Worm (Caenorhabditis elegans) whole organism, L1 larva: ENCODE results near the gene C34F6.9.

Experiments used
- C16A3.4 ChIP-seq: fragments of 150-350 bp; optimal IDR thresholded peaks from 2 replicates; lab custom pipeline; 2014; ENCODE audit warnings: missing biosample characterization, missing genetic modification characterization
- C34B4.2 ChIP-seq: sonication (generic microtip); optimal IDR thresholded peaks from 2 replicates; lab custom pipeline; 2017; ENCODE audit warnings: mild to moderate bottlenecking, missing genetic modification characterization, missing compliant biosample characterization
- alr-1 ChIP-seq: fragments of 200-800 bp; sonication (Bioruptor generic); optimal IDR thresholded peaks from 2 replicates; lab custom pipeline; 2018; ENCODE audit warnings: borderline replicate concordance, mild to moderate bottlenecking, missing genetic modification characterization, missing compliant biosample characterization
- aly-2 ChIP-seq: fragments of 150-350 bp; optimal IDR thresholded peaks from 2 replicates; lab custom pipeline; 2014; ENCODE audit warnings: missing biosample characterization, missing genetic modification characterization
- blmp-1 ChIP-seq: fragments of 150-350 bp; optimal IDR thresholded peaks from 2 replicates; lab custom pipeline; 2014; ENCODE audit warnings: missing biosample characterization, missing genetic modification characterization
- ceh-63 ChIP-seq: fragments of 200-800 bp; sonication (Bioruptor generic); optimal IDR thresholded peaks from 2 replicates; lab custom pipeline; 2018; ENCODE audit warnings: mild to moderate bottlenecking, missing genetic modification characterization, missing compliant biosample characterization
- ceh-88 ChIP-seq: fragments of 200-800 bp; sonication (Bioruptor generic); IDR thresholded peaks from 2 replicates; pipeline ENCODE4 v1.3.6; 2022; ENCODE audit warnings: missing genetic modification characterization, missing compliant biosample characterization
- ceh-90 ChIP-seq: sonication (generic microtip); optimal IDR thresholded peaks from 2 replicates; lab custom pipeline; 2016; ENCODE audit warnings: missing genetic modification characterization, missing compliant biosample characterization
- ces-1 ChIP-seq: fragments of 150-350 bp; optimal IDR thresholded peaks from 2 replicates; lab custom pipeline; 2014; ENCODE audit warnings: missing biosample characterization, missing genetic modification reagents, missing genetic modification characterization
- dpl-1 ChIP-seq, 3 experiments: fragments of 150-350 bp in 2 of 3; sonication (generic microtip) in 1 of 3; optimal IDR thresholded peaks; 2 replicates each; lab custom pipeline; 2014 to 2017; ENCODE audit warnings: missing biosample characterization in 3 of 3, missing genetic modification characterization in 3 of 3, missing genetic modification reagents in 3 of 3
- dsc-1 ChIP-seq: sonication (generic microtip); optimal IDR thresholded peaks from 2 replicates; lab custom pipeline; 2016; ENCODE audit warnings: mild to moderate bottlenecking, missing genetic modification characterization, missing compliant biosample characterization
- efl-1 ChIP-seq, 4 experiments: fragments of 150-350 bp; optimal IDR thresholded peaks in 3 of 4; peaks in 1 of 4; 1 replicate in 1 of 4; 2 replicates in 3 of 4; lab custom pipeline; 2014; ENCODE audit warnings: missing biosample characterization in 2 of 4, missing genetic modification characterization in 2 of 4, missing genetic modification reagents in 2 of 4
- egl-13 ChIP-seq: sonication (generic microtip); optimal IDR thresholded peaks from 2 replicates; lab custom pipeline; 2016; ENCODE audit warnings: missing genotype, missing genetic modification reagents, missing genetic modification characterization, missing compliant biosample characterization
- elt-2 ChIP-seq: sonication (generic microtip); optimal IDR thresholded peaks from 2 replicates; lab custom pipeline; 2016; ENCODE audit warnings: missing genetic modification characterization, mild to moderate bottlenecking, inconsistent platforms, missing compliant biosample characterization, missing genetic modification reagents
- elt-3 ChIP-seq, 6 experiments: fragments of 150-350 bp in 1 of 6; sonication (generic microtip); optimal IDR thresholded peaks; 2 replicates each; lab custom pipeline; 2017 to 2018; ENCODE audit warnings: missing biosample characterization in 6 of 6, missing genetic modification characterization in 6 of 6, inconsistent platforms in 1 of 6
- ets-5 ChIP-seq: fragments of 200-800 bp; sonication (Bioruptor generic); IDR thresholded peaks from 2 replicates; pipeline ENCODE4 v1.3.6; 2022; ENCODE audit warnings: missing genetic modification characterization, missing compliant biosample characterization
- fkh-8 ChIP-seq: sonication (generic microtip); optimal IDR thresholded peaks from 2 replicates; lab custom pipeline; 2016; ENCODE audit warnings: mild to moderate bottlenecking, missing genetic modification characterization, missing compliant biosample characterization
- grh-1 ChIP-seq: fragments of 200-800 bp; sonication (Bioruptor generic); IDR thresholded peaks from 2 replicates; pipeline ENCODE4 v1.3.6; 2022; ENCODE audit warnings: missing genetic modification reagents, missing genetic modification characterization, missing compliant biosample characterization
- jun-1 ChIP-seq: fragments of 150-350 bp; optimal IDR thresholded peaks from 2 replicates; lab custom pipeline; 2014; ENCODE audit warnings: missing biosample characterization, missing genetic modification reagents, missing genetic modification characterization
- lin-13 ChIP-seq: fragments of 150-350 bp; optimal IDR thresholded peaks from 2 replicates; lab custom pipeline; 2014; ENCODE audit warnings: missing biosample characterization, missing genetic modification reagents, missing genetic modification characterization
- lin-14 ChIP-seq: fragments of 200-800 bp; sonication (Bioruptor generic); optimal IDR thresholded peaks from 2 replicates; lab custom pipeline; 2018; ENCODE audit warnings: mild to moderate bottlenecking, missing genetic modification characterization, moderate library complexity, missing compliant biosample characterization
- lin-15B ChIP-seq: fragments of 150-350 bp; sonication (generic microtip); optimal IDR thresholded peaks from 3 replicates; lab custom pipeline; 2014; ENCODE audit warnings: missing biosample characterization, missing genetic modification characterization
- lir-3 ChIP-seq: sonication (generic microtip); optimal IDR thresholded peaks from 2 replicates; lab custom pipeline; 2016; ENCODE audit warnings: mild to moderate bottlenecking, missing genetic modification characterization, moderate library complexity, missing compliant biosample characterization; ENCODE audit not compliant: poor library complexity
- nhr-11 ChIP-seq: fragments of 150-350 bp; optimal IDR thresholded peaks from 2 replicates; lab custom pipeline; 2014; ENCODE audit warnings: missing biosample characterization, missing genetic modification characterization
- nhr-12 ChIP-seq: sonication (generic microtip); optimal IDR thresholded peaks from 2 replicates; lab custom pipeline; 2017; ENCODE audit warnings: missing biosample characterization, missing genetic modification characterization
- nhr-20 ChIP-seq: sonication (generic microtip); optimal IDR thresholded peaks from 2 replicates; lab custom pipeline; 2016; ENCODE audit warnings: mild to moderate bottlenecking, missing genetic modification characterization, missing compliant biosample characterization
- nhr-237 ChIP-seq: fragments of 150-350 bp; optimal IDR thresholded peaks from 2 replicates; lab custom pipeline; 2014; ENCODE audit warnings: missing biosample characterization, missing genetic modification characterization
- nhr-47 ChIP-seq: sonication (generic microtip); optimal IDR thresholded peaks from 2 replicates; lab custom pipeline; 2016; ENCODE audit warnings: mild to moderate bottlenecking, missing genetic modification characterization, moderate library complexity, missing compliant biosample characterization
- nhr-71 ChIP-seq: sonication (generic microtip); optimal IDR thresholded peaks from 2 replicates; lab custom pipeline; 2016; ENCODE audit warnings: mild to moderate bottlenecking, missing genetic modification characterization, moderate library complexity, missing compliant biosample characterization
- nhr-77 ChIP-seq: fragments of 150-350 bp; optimal IDR thresholded peaks from 2 replicates; lab custom pipeline; 2014; ENCODE audit warnings: missing biosample characterization, missing genetic modification characterization
- nhr-85 ChIP-seq: sonication (generic microtip); peaks from one replicate; lab custom pipeline; 2016; ENCODE audit warnings: missing genetic modification characterization, inconsistent platforms, missing compliant biosample characterization
- pax-3 ChIP-seq: fragments of 200-800 bp; sonication (Bioruptor generic); optimal IDR thresholded peaks from 2 replicates; lab custom pipeline; 2018; ENCODE audit warnings: mild to moderate bottlenecking, missing genetic modification characterization, moderate library complexity, missing compliant biosample characterization
- pqm-1 ChIP-seq: sonication (generic microtip); optimal IDR thresholded peaks from 3 replicates; lab custom pipeline; 2017; ENCODE audit warnings: missing biosample characterization, missing genetic modification characterization
- snpc-4 ChIP-seq: fragments of 150-350 bp; optimal IDR thresholded peaks from 2 replicates; lab custom pipeline; 2014; ENCODE audit warnings: missing biosample characterization, missing genetic modification characterization
- snu-23 ChIP-seq: sonication (generic microtip); optimal IDR thresholded peaks from 2 replicates; lab custom pipeline; 2016; ENCODE audit warnings: missing genetic modification characterization, missing compliant biosample characterization
- sox-4 ChIP-seq: sonication (generic microtip); optimal IDR thresholded peaks from 2 replicates; lab custom pipeline; 2016; ENCODE audit warnings: missing genetic modification characterization, missing compliant biosample characterization
- tbx-2 ChIP-seq: sonication (generic microtip); optimal IDR thresholded peaks from 2 replicates; lab custom pipeline; 2016; ENCODE audit warnings: missing genetic modification characterization, missing compliant biosample characterization
- unc-62 ChIP-seq: fragments of 150-350 bp; optimal IDR thresholded peaks from 2 replicates; lab custom pipeline; 2014; ENCODE audit warnings: missing biosample characterization, missing genetic modification reagents, missing genetic modification characterization
- unc-86 ChIP-seq: sonication (generic microtip); optimal IDR thresholded peaks from 2 replicates; lab custom pipeline; 2016; ENCODE audit warnings: missing genetic modification characterization, missing compliant biosample characterization
- ztf-4 ChIP-seq: fragments of 150-350 bp; optimal IDR thresholded peaks from 2 replicates; lab custom pipeline; 2014; ENCODE audit warnings: missing biosample characterization, missing genetic modification characterization

Gene C34F6.9

DNA sequence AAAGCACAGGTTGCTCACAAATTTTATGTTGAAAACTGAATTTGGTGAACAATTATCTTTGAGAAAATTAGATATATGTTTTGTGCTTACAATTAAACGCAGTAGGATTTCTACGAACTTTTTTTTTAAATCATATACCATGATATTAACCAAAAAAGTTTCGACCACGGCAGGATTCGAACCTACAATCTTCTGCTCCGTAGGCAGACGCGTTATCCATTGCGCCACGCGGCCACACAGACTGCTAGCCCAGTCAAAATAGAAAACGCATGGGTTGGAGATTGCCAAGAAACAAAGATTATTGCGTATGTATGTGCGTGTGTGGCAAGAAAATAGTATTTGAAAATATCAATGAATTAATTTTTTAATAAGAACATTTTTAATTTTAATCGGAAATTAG, 30.0 kb upstream of the C34F6.9 start (continued):
- peak; percentile 9 for TF ChIP-seq jun-1 (tag; lab: Kevin White, UChicago)
- no peak for TF ChIP-seq ceh-90
- TF ChIP-seq alr-1 (tag; lab: Kevin White, UChicago): no peak
- no peak for TF ChIP-seq ztf-4 (tag; lab: Kevin White, UChicago)
- no peak for TF ChIP-seq aly-2
- peak; percentile 54 for TF ChIP-seq dsc-1 (tag; lab: Kevin White, UChicago)
- TF ChIP-seq pax-3 (tag; lab: Kevin White, UChicago): no peak
- peak; percentile 74 for TF ChIP-seq nhr-71 (tag; lab: Kevin White, UChicago)
- no peak for TF ChIP-seq nhr-11 (tag; lab: Kevin White, UChicago)
- TF ChIP-seq egl-13 (tag; lab: Kevin White, UChicago): peak; percentile 27
- TF ChIP-seq unc-86 (tag; lab: Kevin White, UChicago): no peak
- TF ChIP-seq snpc-4 (tag; lab: Kevin White, UChicago): peak; percentile 24
- peak; percentile 55 for TF ChIP-seq fkh-8 (tag; lab: Kevin White, UChicago)
- TF ChIP-seq nhr-47: peak; percentile 74
- peak; percentile 49 for TF ChIP-seq lir-3 (tag; lab: Kevin White, UChicago)
- peak; percentile 65 for TF ChIP-seq nhr-20
- no peak for TF ChIP-seq ets-5 (GFP tag; lab: Robert Waterston, UW)
- no peak for TF ChIP-seq ces-1
- TF ChIP-seq C16A3.4 (tag; lab: Kevin White, UChicago): peak; percentile 79

DNA sequence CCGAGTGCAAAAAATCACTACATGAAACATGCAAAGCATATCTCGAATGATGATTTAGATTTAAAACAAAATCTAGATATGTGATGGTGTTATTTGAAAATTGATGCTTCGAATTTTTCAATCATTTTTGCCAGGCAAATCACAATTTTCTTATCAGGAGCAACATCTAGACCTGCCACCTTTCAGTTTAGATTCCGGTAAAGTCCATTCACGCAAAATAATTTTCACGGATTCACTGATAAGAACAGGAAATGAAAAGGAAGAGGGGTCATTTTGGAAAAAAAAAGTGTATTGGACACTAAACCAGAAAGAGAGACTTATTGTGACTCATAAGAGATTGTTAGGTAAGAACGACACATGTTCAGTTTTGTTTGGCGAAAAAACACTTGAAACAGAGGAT, 29.5 kb upstream of the C34F6.9 start:
- TF ChIP-seq snpc-4 (tag; lab: Kevin White, UChicago): no peak
- peak; percentile 66 for TF ChIP-seq elt-2
- no peak for TF ChIP-seq snu-23

DNA sequence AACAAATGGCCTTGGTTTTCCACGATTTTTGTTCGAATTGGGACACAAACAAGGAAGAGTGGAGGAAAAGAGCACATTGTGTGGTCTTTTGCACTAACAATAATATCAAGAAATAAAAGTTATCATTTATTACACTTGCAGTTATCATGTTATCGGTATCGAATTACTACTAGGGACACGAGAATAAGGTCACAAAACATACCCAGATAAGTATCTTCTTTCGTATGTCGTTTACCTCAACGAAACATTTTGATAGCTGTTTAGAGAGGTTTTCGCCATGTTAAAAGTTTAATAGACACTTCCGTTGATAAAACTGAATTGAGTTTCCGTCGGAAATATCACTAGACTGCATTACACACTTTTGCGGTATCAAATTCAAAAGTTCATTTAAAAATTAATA, 28.5 kb upstream of the C34F6.9 start:
- TF ChIP-seq nhr-71 (tag; lab: Kevin White, UChicago): peak; percentile 11
- TF ChIP-seq sox-4 (tag; lab: Kevin White, UChicago): no peak
- TF ChIP-seq nhr-20: peak; percentile 13
- TF ChIP-seq elt-3 (tag; optimal IDR thresholded peaks at IDR 0.05; lab: Kevin White, UChicago): peak in 4 of 6 experiments; percentile 31 to 53 (median 37)
- no peak for TF ChIP-seq grh-1
- TF ChIP-seq lin-14: peak; percentile 50
- no peak for TF ChIP-seq lin-15B (tag; lab: Kevin White, UChicago)
- peak; percentile 2 for TF ChIP-seq jun-1 (tag; lab: Kevin White, UChicago)
- TF ChIP-seq elt-2: peak; percentile 91

DNA sequence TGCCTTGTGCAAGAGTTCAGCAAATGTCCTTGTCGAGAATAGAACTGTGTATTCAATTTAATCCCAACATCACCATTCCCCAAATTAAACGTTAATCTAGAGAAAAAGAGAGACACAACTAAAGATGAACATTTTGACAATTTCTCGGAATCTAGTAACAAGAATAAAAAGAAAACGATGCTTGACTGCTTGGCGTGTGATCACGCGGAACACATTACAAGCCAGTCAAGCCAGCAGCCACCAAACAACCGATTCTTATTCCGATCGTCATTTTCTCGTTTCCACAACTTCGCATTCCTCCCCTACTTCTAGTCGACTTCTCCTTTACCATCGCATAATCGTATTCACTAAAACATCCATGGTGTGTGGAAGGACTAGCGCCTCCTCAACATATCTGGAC, 26.9 kb upstream of the C34F6.9 start:
- TF ChIP-seq ztf-4 (tag; lab: Kevin White, UChicago) (no peak), nhr-77 (no peak), blmp-1 (tag; lab: Kevin White, UChicago) (peak; percentile 60), efl-1 (optimal IDR thresholded peaks at IDR 0.05; lab: Kevin White, UChicago) (no peak), efl-1 (GFP tag; optimal IDR thresholded peaks at IDR 0.05 in 1 of 2; lab: Kevin White, UChicago) (peak in 1 of 2 experiments; percentile 55), fkh-8 (tag; lab: Kevin White, UChicago) (peak; percentile 4), lin-13 (GFP tag; lab: Kevin White, UChicago) (no peak), lin-14 (peak; percentile 13), nhr-237 (tag; lab: Kevin White, UChicago) (no peak), dpl-1 (GFP tag; optimal IDR thresholded peaks at IDR 0.05; lab: Kevin White, UChicago) (no peak), unc-62 (no peak)

DNA sequence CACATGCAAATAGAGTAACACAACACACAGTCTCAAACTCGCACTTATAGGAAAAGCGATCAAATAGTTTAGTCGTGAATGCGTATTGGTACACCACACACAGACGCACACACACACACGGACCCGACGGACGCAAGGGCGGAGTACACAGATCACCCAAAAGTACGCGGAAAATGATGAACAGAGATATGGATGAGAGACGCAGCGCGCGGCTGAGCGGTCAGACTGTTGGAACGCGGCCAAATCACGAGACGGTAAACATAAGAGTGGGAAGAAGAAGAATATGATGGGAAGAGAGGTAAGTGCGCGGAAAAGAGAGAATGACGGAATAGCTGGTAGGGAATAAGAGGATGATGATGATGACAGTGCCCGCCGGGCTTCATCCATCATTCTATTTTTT, 25.6 kb upstream of the C34F6.9 start:
- TF ChIP-seq lin-14: peak; percentile 41
- TF ChIP-seq nhr-47: peak; percentile 19
- no peak for TF ChIP-seq ceh-63
- TF ChIP-seq nhr-12 (tag; lab: Kevin White, UChicago): no peak
- no peak for TF ChIP-seq pqm-1 (tag; lab: Kevin White, UChicago)
- peak; percentile 78 for TF ChIP-seq blmp-1 (tag; lab: Kevin White, UChicago)
- no peak for TF ChIP-seq C34B4.2 (tag; lab: Kevin White, UChicago)
- peak; percentile 11 for TF ChIP-seq ztf-4 (tag; lab: Kevin White, UChicago)
- no peak for TF ChIP-seq ceh-88 (GFP tag; lab: Robert Waterston, UW)
- TF ChIP-seq tbx-2 (tag; lab: Kevin White, UChicago): no peak
- TF ChIP-seq sox-4 (tag; lab: Kevin White, UChicago): no peak
- peak; percentile 3 for TF ChIP-seq snu-23
- peak; percentile 21 for TF ChIP-seq nhr-20
- peak; percentile 48 for TF ChIP-seq nhr-71 (tag; lab: Kevin White, UChicago)
- TF ChIP-seq nhr-85 (tag; lab: Kevin White, UChicago): peak; percentile 61
- no peak for TF ChIP-seq nhr-11 (tag; lab: Kevin White, UChicago)
